Fruit fly (Drosophila melanogaster) whole organism, prepupa: ENCODE results near the gene amn.

Experiments used
- Blimp-1 ChIP-seq: fragments of 200-800 bp; sonication (Bioruptor generic); optimal IDR thresholded peaks from 3 replicates; lab custom pipeline; 2017; ENCODE audit warnings: missing biosample characterization, missing genetic modification characterization, mild to moderate bottlenecking, moderate library complexity, missing genetic modification reagents
- CG10631 ChIP-seq: fragments of 200-800 bp; sonication (Bioruptor generic); optimal IDR thresholded peaks from 2 replicates; lab custom pipeline; 2016; ENCODE audit warnings: missing biosample characterization, missing genetic modification characterization
- CG16779 ChIP-seq: fragments of 200-800 bp; sonication (Bioruptor generic); optimal IDR thresholded peaks from 3 replicates; lab custom pipeline; 2017; ENCODE audit warnings: missing biosample characterization, mild to moderate bottlenecking, missing genetic modification characterization
- CG34406 ChIP-seq: fragments of 200-800 bp; sonication (Bioruptor generic); optimal IDR thresholded peaks from 3 replicates; lab custom pipeline; 2016; ENCODE audit warnings: missing biosample characterization, missing genetic modification characterization
- CG4318 ChIP-seq: fragments of 200-800 bp; sonication (Bioruptor generic); optimal IDR thresholded peaks from 3 replicates; lab custom pipeline; 2017; ENCODE audit warnings: missing biosample characterization, mild to moderate bottlenecking, missing genetic modification characterization
- Smox ChIP-seq: fragments of 200-800 bp; sonication (Bioruptor generic); optimal IDR thresholded peaks from 3 replicates; lab custom pipeline; 2016; ENCODE audit warnings: missing biosample characterization, missing genetic modification characterization
- net ChIP-seq: fragments of 200-800 bp; sonication (Bioruptor generic); optimal IDR thresholded peaks from 3 replicates; lab custom pipeline; 2016; ENCODE audit warnings: missing biosample characterization, missing genetic modification characterization

DNA sequence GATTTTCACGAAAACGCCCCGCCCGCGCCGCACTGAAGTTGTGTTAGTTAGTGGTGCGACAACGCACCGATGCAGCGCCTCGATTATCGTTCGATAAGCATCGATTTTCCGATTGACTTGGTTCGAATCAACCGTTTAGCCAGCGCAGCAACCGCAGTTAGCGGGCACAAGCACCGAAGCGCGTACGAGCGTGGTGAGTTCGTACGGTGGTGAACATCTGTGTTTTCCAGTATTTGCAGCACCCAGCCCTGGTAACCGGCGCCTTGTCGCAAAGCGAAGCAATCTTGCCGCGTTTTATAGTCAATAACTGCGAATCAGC is 37.9 kb downstream of the amn start, which contains the start of the genes pico and Nup205:
- TF ChIP-seq CG4318 (GFP tag; lab: Kevin White, UChicago) (no peak), CG34406 (GFP tag; lab: Kevin White, UChicago) (no peak), CG16779 (no peak), CG10631 (no peak), Smox (GFP tag; lab: Kevin White, UChicago) (no peak), Blimp-1 (GFP tag; lab: Kevin White, UChicago) (no peak), net (GFP tag; lab: Kevin White, UChicago) (no peak)
